Worm (Caenorhabditis elegans): ENCODE measurements around the gene nfx-1.

- TF ChIP-seq ama-1 (optimal IDR thresholded peaks at IDR 0.05): no peak
- no peak for TF ChIP-seq ceh-48 (tag; optimal IDR thresholded peaks at IDR 0.05)
- no peak for TF ChIP-seq C08G9.2 (tag; optimal IDR thresholded peaks at IDR 0.05)
- TF ChIP-seq pha-4 (tag; optimal IDR thresholded peaks at IDR 0.05): no peak
- TF ChIP-seq ztf-16 (tag; optimal IDR thresholded peaks at IDR 0.05): no peak
- no peak for TF ChIP-seq ceh-14 (tag; optimal IDR thresholded peaks at IDR 0.05)
- TF ChIP-seq hlh-13 (GFP tag; optimal IDR thresholded peaks at IDR 0.05): no peak
- no peak for TF ChIP-seq C38D4.7 (GFP tag; optimal IDR thresholded peaks at IDR 0.05)
- no peak for TF ChIP-seq pros-1 (tag; optimal IDR thresholded peaks at IDR 0.05)
Observed at ce11 chrIII:6390644-6391043, 15.5 kb downstream of the nfx-1 start, which contains the start of gene smrc-1.

All from whole organism, late embryonic.